Worm (Caenorhabditis elegans) whole organism, early embryonic: ENCODE results near the gene fip-2.

ENCODE experiments used
- B0310.2 ChIP-seq: sonication (generic microtip); optimal IDR thresholded peaks from 2 replicates; lab custom pipeline; 2016; ENCODE audit warnings: mild to moderate bottlenecking, missing genetic modification characterization, missing compliant biosample characterization
- aly-1 ChIP-seq: sonication (generic microtip); optimal IDR thresholded peaks from 2 replicates; lab custom pipeline; 2016; ENCODE audit warnings: missing genetic modification characterization, missing compliant biosample characterization
- ama-1 ChIP-seq: fragments of 150-350 bp; optimal IDR thresholded peaks from 2 replicates; lab custom pipeline; 2014
- tbx-11 ChIP-seq: fragments of 200-800 bp; sonication (Bioruptor generic); IDR thresholded peaks from 2 replicates; pipeline ENCODE4 v1.3.6; 2022; ENCODE audit warnings: missing genetic modification characterization, missing compliant biosample characterization
- tra-4 ChIP-seq: sonication (generic microtip); optimal IDR thresholded peaks from 2 replicates; lab custom pipeline; 2017; ENCODE audit warnings: missing genetic modification characterization, missing compliant biosample characterization

- TF ChIP-seq tbx-11 (GFP tag; lab: Robert Waterston, UW), result no peak
- no peak for TF ChIP-seq ama-1
- TF ChIP-seq aly-1 (tag; lab: Kevin White, UChicago), result no peak
- no peak for TF ChIP-seq B0310.2 (tag; lab: Kevin White, UChicago)
- no peak for TF ChIP-seq tra-4
Measured at ce11 chrV:9022078-9022477, 45.7 kb upstream of the fip-2 start, which contains the start of gene oac-41.
